Fruit fly (Drosophila melanogaster) whole organism: ENCODE data around the gene GMF.

Source experiments
- CG8478 ChIP-seq: fragments of >200 bp; optimal IDR thresholded peaks from 2 replicates; lab custom pipeline; 2018; ENCODE audit warnings: inconsistent platforms
- Dll ChIP-seq: fragments of >200 bp; optimal IDR thresholded peaks from 2 replicates; lab custom pipeline; 2017
- EcR ChIP-seq, 2 experiments: fragments of >200 bp; optimal IDR thresholded peaks; 2 replicates each; lab custom pipeline; 2017; ENCODE audit warnings: missing biosample characterization in 2 of 2, missing genetic modification characterization in 2 of 2, missing genetic modification reagents in 2 of 2
- pan ChIP-seq: fragments of >200 bp; optimal IDR thresholded peaks from 2 replicates; lab custom pipeline; 2017
- psq ChIP-seq: fragments of >200 bp; optimal IDR thresholded peaks from 2 replicates; lab custom pipeline; 2017
- usp ChIP-seq: fragments of >200 bp; optimal IDR thresholded peaks from 2 replicates; lab custom pipeline; 2017; ENCODE audit warnings: missing biosample characterization, missing genetic modification characterization, mixed read lengths

DNA sequence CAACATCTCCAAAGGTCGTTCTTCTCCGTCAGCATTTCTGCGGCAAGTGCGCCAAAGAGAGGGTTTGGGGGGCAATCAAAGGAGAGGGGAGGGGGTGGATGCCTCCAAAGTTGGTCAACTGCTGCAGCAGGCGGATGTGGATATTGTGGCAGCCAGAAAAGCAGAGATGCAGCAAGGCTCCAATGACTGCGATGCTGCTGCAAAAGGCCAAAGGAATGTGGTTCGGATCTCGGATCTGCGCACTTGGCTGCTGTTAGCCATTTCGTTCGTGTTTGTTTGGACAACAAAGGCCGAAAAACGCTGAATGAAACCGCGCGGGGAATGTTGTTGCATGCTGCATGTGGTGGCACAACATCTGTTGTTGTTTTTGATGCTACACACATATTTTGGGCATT is 20.7 kb downstream of the GMF start:
- TF ChIP-seq pan (lab: Kevin White, UChicago) (no peak), EcR (GFP tag; optimal IDR thresholded peaks at IDR 0.05; lab: Kevin White, UChicago) (peak in 1 of 2 experiments; percentile 78), CG8478 (lab: Kevin White, UChicago) (no peak), psq (no peak), Dll (lab: Kevin White, UChicago) (no peak), usp (GFP tag; lab: Kevin White, UChicago) (no peak)
